Worm (Caenorhabditis elegans): ENCODE measurements around the gene K12B6.11.

The K12B6.11 gene

ce11 chrV:6276205-6276604 lies 12.5 kb upstream of the K12B6.11 start, which contains the start of gene F31F7.1:
Gene F31F7.1, plus strand, starts transcription at chrV:6276439.
- peak; percentile 21 for TF ChIP-seq elt-2 (tag; optimal IDR thresholded peaks at IDR 0.05)
- no peak for TF ChIP-seq unc-55 (GFP tag; optimal IDR thresholded peaks at IDR 0.05)

ce11 chrV:6277178-6277834 lies 11.4 kb upstream of the K12B6.11 start:
- no peak for TF ChIP-seq rnt-1 (tag; optimal IDR thresholded peaks at IDR 0.05)
- TF ChIP-seq elt-4 (tag; optimal IDR thresholded peaks at IDR 0.05), result no peak
- no peak for TF ChIP-seq che-1 (tag; optimal IDR thresholded peaks at IDR 0.05)
- TF ChIP-seq ceh-6 (GFP tag; optimal IDR thresholded peaks at IDR 0.05), result no peak
- no peak for TF ChIP-seq unc-55 (GFP tag; optimal IDR thresholded peaks at IDR 0.05)
- TF ChIP-seq pax-1 (tag; optimal IDR thresholded peaks at IDR 0.05), result no peak
- TF ChIP-seq ama-1 (optimal IDR thresholded peaks at IDR 0.05), result no peak
- TF ChIP-seq C08G9.2 (tag; optimal IDR thresholded peaks at IDR 0.05), result no peak
- no peak for TF ChIP-seq mec-3 (tag; optimal IDR thresholded peaks at IDR 0.05; ENCODE audit: borderline replicate concordance)

- TF ChIP-seq dve-1 (tag; optimal IDR thresholded peaks at IDR 0.05), result no peak
- no peak for TF ChIP-seq pat-9 (tag; optimal IDR thresholded peaks at IDR 0.05)
- no peak for TF ChIP-seq unc-55 (GFP tag; optimal IDR thresholded peaks at IDR 0.05)
- TF ChIP-seq sox-2 (GFP tag; IDR thresholded peaks at IDR 0.05), result no peak
- no peak for TF ChIP-seq pha-4 (tag; optimal IDR thresholded peaks at IDR 0.05)
- TF ChIP-seq tbx-7 (tag; optimal IDR thresholded peaks at IDR 0.05), result no peak
- TF ChIP-seq ets-4 (tag; optimal IDR thresholded peaks at IDR 0.05), result no peak
- TF ChIP-seq T23F11.4 (GFP tag; optimal IDR thresholded peaks at IDR 0.05), result no peak
- TF ChIP-seq fax-1 (tag; optimal IDR thresholded peaks at IDR 0.05), result no peak
- no peak for TF ChIP-seq C38D4.7 (GFP tag; optimal IDR thresholded peaks at IDR 0.05)
- no peak for TF ChIP-seq tbx-2 (tag; optimal IDR thresholded peaks at IDR 0.05)
- TF ChIP-seq pqm-1 (tag; optimal IDR thresholded peaks at IDR 0.05), result no peak
- TF ChIP-seq pha-2 (tag; optimal IDR thresholded peaks at IDR 0.05), result no peak
- no peak for TF ChIP-seq hlh-30 (tag; optimal IDR thresholded peaks at IDR 0.05; ENCODE audit: insufficient read depth)
- no peak for TF ChIP-seq unc-86 (tag; optimal IDR thresholded peaks at IDR 0.05)
- TF ChIP-seq pax-1 (tag; optimal IDR thresholded peaks at IDR 0.05), result no peak
- no peak for TF ChIP-seq dmd-4 (tag; optimal IDR thresholded peaks at IDR 0.05; ENCODE audit: borderline replicate concordance)
- no peak for TF ChIP-seq elt-4 (tag; optimal IDR thresholded peaks at IDR 0.05)
- no peak for TF ChIP-seq ceh-34 (tag; optimal IDR thresholded peaks at IDR 0.05)
- TF ChIP-seq hlh-15 (tag; optimal IDR thresholded peaks at IDR 0.05), result no peak
These were observed 10.3 kb upstream of the K12B6.11 start, which contains the start of gene fil-2 for ce11 chrV:6278117-6279081. Gene fil-2, plus strand, starts transcription at chrV:6279031.

ce11 chrV:6280067-6280466 lies 8.6 kb upstream of the K12B6.11 start:
- TF ChIP-seq tbx-2 (tag; optimal IDR thresholded peaks at IDR 0.05), result no peak

ce11 chrV:6281175-6281574 lies 7.5 kb upstream of the K12B6.11 start, which contains the start of the genes K12B6.4 and spe-49:
Gene K12B6.4, minus strand, starts transcription at chrV:6281275.
Gene spe-49, plus strand, starts transcription at chrV:6281359.
- TF ChIP-seq unc-3 (GFP tag; conservative IDR thresholded peaks at IDR 0.05) (no peak), unc-3 (tag; optimal IDR thresholded peaks at IDR 0.05) (no peak), pat-9 (tag; optimal IDR thresholded peaks at IDR 0.05) (no peak), zip-5 (tag; optimal IDR thresholded peaks at IDR 0.05) (no peak), ceh-6 (GFP tag; optimal IDR thresholded peaks at IDR 0.05) (no peak), hlh-15 (tag; optimal IDR thresholded peaks at IDR 0.05) (no peak), C38D4.7 (GFP tag; optimal IDR thresholded peaks at IDR 0.05) (no peak), pqm-1 (tag; optimal IDR thresholded peaks at IDR 0.05) (no peak), ahr-1 (tag; optimal IDR thresholded peaks at IDR 0.05) (no peak), T23F11.4 (GFP tag; optimal IDR thresholded peaks at IDR 0.05) (no peak), hlh-13 (GFP tag; optimal IDR thresholded peaks at IDR 0.05) (no peak), eyg-1 (tag; optimal IDR thresholded peaks at IDR 0.05) (no peak), ceh-22 (tag; optimal IDR thresholded peaks at IDR 0.05) (no peak), fax-1 (tag; optimal IDR thresholded peaks at IDR 0.05) (no peak), ets-4 (tag; optimal IDR thresholded peaks at IDR 0.05) (no peak), mec-3 (tag; optimal IDR thresholded peaks at IDR 0.05; ENCODE audit: borderline replicate concordance) (no peak), elt-2 (tag; optimal IDR thresholded peaks at IDR 0.05) (no peak)
